Worm (Caenorhabditis elegans): ENCODE results near the gene snai-1.

DNA sequence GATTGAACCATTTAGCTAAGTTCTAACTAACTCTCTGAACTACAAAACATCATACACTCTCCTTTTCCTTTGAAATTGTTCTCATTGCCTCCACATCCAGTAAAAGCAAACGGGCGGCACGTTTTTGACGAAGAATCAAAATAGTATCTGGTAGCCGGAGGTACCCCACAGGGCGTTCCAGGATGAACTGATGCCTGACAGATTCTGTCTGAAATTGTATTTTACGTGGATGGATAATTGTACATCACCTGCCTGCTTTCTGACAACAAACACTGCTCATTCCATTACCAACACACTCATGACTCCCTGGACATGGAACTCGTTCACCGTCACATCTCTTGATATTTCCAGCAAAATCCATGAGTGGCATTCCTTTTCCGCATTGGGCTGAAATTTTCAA lies 23.1 kb downstream of the snai-1 start:
- TF ChIP-seq him-1 (tag; optimal IDR thresholded peaks at IDR 0.05) (no peak), dao-5 (tag; optimal IDR thresholded peaks at IDR 0.05) (no peak)
